Worm (Caenorhabditis elegans) whole organism, L1 larva: ENCODE measurements around the gene ZK1236.9.
A peak's percentile ranks its signal among the peaks of the same experiment; 100 is the strongest.

Experiments used
- C04F5.9 ChIP-seq: sonication (generic microtip); optimal IDR thresholded peaks from 2 replicates; lab custom pipeline; 2016; ENCODE audit warnings: missing genetic modification characterization, missing compliant biosample characterization
- C16A3.4 ChIP-seq: fragments of 150-350 bp; optimal IDR thresholded peaks from 2 replicates; lab custom pipeline; 2014; ENCODE audit warnings: missing biosample characterization, missing genetic modification characterization
- F16B12.6 ChIP-seq: fragments of 150-350 bp; optimal IDR thresholded peaks from 2 replicates; lab custom pipeline; 2014; ENCODE audit warnings: missing biosample characterization, missing genetic modification characterization
- Y116A8C.19 ChIP-seq: sonication (generic microtip); optimal IDR thresholded peaks from 2 replicates; lab custom pipeline; 2016; ENCODE audit warnings: missing compliant biosample characterization, missing genetic modification characterization, borderline replicate concordance
- aly-2 ChIP-seq: fragments of 150-350 bp; optimal IDR thresholded peaks from 2 replicates; lab custom pipeline; 2014; ENCODE audit warnings: missing biosample characterization, missing genetic modification characterization
- ama-1 ChIP-seq: fragments of 150-350 bp; optimal IDR thresholded peaks from 2 replicates; lab custom pipeline; 2014
- blmp-1 ChIP-seq: fragments of 150-350 bp; optimal IDR thresholded peaks from 2 replicates; lab custom pipeline; 2014; ENCODE audit warnings: missing biosample characterization, missing genetic modification characterization
- ceh-8 ChIP-seq: fragments of 200-800 bp; sonication (Bioruptor generic); optimal IDR thresholded peaks from 2 replicates; lab custom pipeline; 2018; ENCODE audit warnings: mild to moderate bottlenecking, missing genetic modification characterization, moderate library complexity, missing compliant biosample characterization
- ceh-82 ChIP-seq, 3 experiments: fragments of 150-350 bp in 1 of 3; sonication (generic microtip) in 2 of 3; optimal IDR thresholded peaks; 2 replicates each; lab custom pipeline; 2014 to 2017; ENCODE audit warnings: missing biosample characterization in 3 of 3, missing genetic modification characterization in 3 of 3
- ceh-88 ChIP-seq: fragments of 200-800 bp; sonication (Bioruptor generic); IDR thresholded peaks from 2 replicates; pipeline ENCODE4 v1.3.6; 2022; ENCODE audit warnings: missing genetic modification characterization, missing compliant biosample characterization
- efl-1 ChIP-seq, 4 experiments: fragments of 150-350 bp; optimal IDR thresholded peaks in 3 of 4; peaks in 1 of 4; 1 replicate in 1 of 4; 2 replicates in 3 of 4; lab custom pipeline; 2014; ENCODE audit warnings: missing biosample characterization in 2 of 4, missing genetic modification characterization in 2 of 4, missing genetic modification reagents in 2 of 4
- egl-13 ChIP-seq: sonication (generic microtip); optimal IDR thresholded peaks from 2 replicates; lab custom pipeline; 2016; ENCODE audit warnings: missing genotype, missing genetic modification reagents, missing genetic modification characterization, missing compliant biosample characterization
- ets-5 ChIP-seq: fragments of 200-800 bp; sonication (Bioruptor generic); IDR thresholded peaks from 2 replicates; pipeline ENCODE4 v1.3.6; 2022; ENCODE audit warnings: missing genetic modification characterization, missing compliant biosample characterization
- fkh-10 ChIP-seq: sonication (generic microtip); optimal IDR thresholded peaks from 2 replicates; lab custom pipeline; 2017; ENCODE audit warnings: missing biosample characterization, missing genetic modification reagents, missing genetic modification characterization
- fkh-4 ChIP-seq: sonication (generic microtip); optimal IDR thresholded peaks from 2 replicates; lab custom pipeline; 2016; ENCODE audit warnings: missing compliant biosample characterization, missing genetic modification characterization, borderline replicate concordance
- fkh-8 ChIP-seq: sonication (generic microtip); optimal IDR thresholded peaks from 2 replicates; lab custom pipeline; 2016; ENCODE audit warnings: mild to moderate bottlenecking, missing genetic modification characterization, missing compliant biosample characterization
- fos-1 ChIP-seq: fragments of 150-350 bp; optimal IDR thresholded peaks from 2 replicates; lab custom pipeline; 2014; ENCODE audit warnings: missing biosample characterization, missing genetic modification characterization
- grh-1 ChIP-seq: fragments of 200-800 bp; sonication (Bioruptor generic); IDR thresholded peaks from 2 replicates; pipeline ENCODE4 v1.3.6; 2022; ENCODE audit warnings: missing genetic modification reagents, missing genetic modification characterization, missing compliant biosample characterization
- hlh-4 ChIP-seq: sonication (generic microtip); optimal IDR thresholded peaks from 2 replicates; lab custom pipeline; 2016; ENCODE audit warnings: mild to moderate bottlenecking, missing genetic modification characterization, missing compliant biosample characterization
- irx-1 ChIP-seq: sonication (generic microtip); optimal IDR thresholded peaks from 2 replicates; lab custom pipeline; 2016; ENCODE audit warnings: missing genetic modification characterization, missing compliant biosample characterization
- jun-1 ChIP-seq: fragments of 150-350 bp; optimal IDR thresholded peaks from 2 replicates; lab custom pipeline; 2014; ENCODE audit warnings: missing biosample characterization, missing genetic modification reagents, missing genetic modification characterization
- lin-14 ChIP-seq: fragments of 200-800 bp; sonication (Bioruptor generic); optimal IDR thresholded peaks from 2 replicates; lab custom pipeline; 2018; ENCODE audit warnings: mild to moderate bottlenecking, missing genetic modification characterization, moderate library complexity, missing compliant biosample characterization
- lin-35 ChIP-seq, 2 experiments: fragments of 150-350 bp; optimal IDR thresholded peaks; 2 replicates each; lab custom pipeline; 2014; ENCODE audit warnings: missing biosample characterization in 2 of 2, missing genetic modification characterization in 2 of 2, missing genetic modification reagents in 2 of 2
- lir-3 ChIP-seq: sonication (generic microtip); optimal IDR thresholded peaks from 2 replicates; lab custom pipeline; 2016; ENCODE audit warnings: mild to moderate bottlenecking, missing genetic modification characterization, moderate library complexity, missing compliant biosample characterization; ENCODE audit not compliant: poor library complexity
- lsy-2 ChIP-seq, 2 experiments: fragments of 150-350 bp; optimal IDR thresholded peaks; 2 replicates each; lab custom pipeline; 2014; ENCODE audit warnings: missing biosample characterization in 2 of 2, missing genetic modification characterization in 2 of 2
- mab-9 ChIP-seq: fragments of 200-800 bp; sonication (Bioruptor generic); IDR thresholded peaks from 2 replicates; pipeline ENCODE4 v1.3.6; 2022; ENCODE audit warnings: missing genetic modification reagents, missing genetic modification characterization, missing compliant biosample characterization
- mdl-1 ChIP-seq, 2 experiments: fragments of 150-350 bp; optimal IDR thresholded peaks; 2 replicates each; lab custom pipeline; 2014 to 2017; ENCODE audit warnings: missing biosample characterization in 2 of 2, missing genetic modification characterization in 2 of 2, inconsistent platforms in 1 of 2
- mep-1 ChIP-seq: fragments of 150-350 bp; optimal IDR thresholded peaks from 2 replicates; lab custom pipeline; 2014; ENCODE audit warnings: missing biosample characterization, missing genetic modification characterization
- nhr-11 ChIP-seq: fragments of 150-350 bp; optimal IDR thresholded peaks from 2 replicates; lab custom pipeline; 2014; ENCODE audit warnings: missing biosample characterization, missing genetic modification characterization
- nhr-19 ChIP-seq: fragments of 200-800 bp; sonication (Bioruptor generic); conservative IDR thresholded peaks from 2 replicates; pipeline ENCODE4 v1.3.6; 2022; ENCODE audit warnings: missing genetic modification characterization, missing compliant biosample characterization
- nhr-20 ChIP-seq: sonication (generic microtip); optimal IDR thresholded peaks from 2 replicates; lab custom pipeline; 2016; ENCODE audit warnings: mild to moderate bottlenecking, missing genetic modification characterization, missing compliant biosample characterization
- nhr-237 ChIP-seq: fragments of 150-350 bp; optimal IDR thresholded peaks from 2 replicates; lab custom pipeline; 2014; ENCODE audit warnings: missing biosample characterization, missing genetic modification characterization
- nhr-47 ChIP-seq: sonication (generic microtip); optimal IDR thresholded peaks from 2 replicates; lab custom pipeline; 2016; ENCODE audit warnings: mild to moderate bottlenecking, missing genetic modification characterization, moderate library complexity, missing compliant biosample characterization
- nhr-77 ChIP-seq: fragments of 150-350 bp; optimal IDR thresholded peaks from 2 replicates; lab custom pipeline; 2014; ENCODE audit warnings: missing biosample characterization, missing genetic modification characterization
- nhr-90 ChIP-seq: sonication (generic microtip); optimal IDR thresholded peaks from 2 replicates; lab custom pipeline; 2016; ENCODE audit warnings: mild to moderate bottlenecking, missing genetic modification characterization, missing compliant biosample characterization; ENCODE audit not compliant: poor library complexity
- pag-3 ChIP-seq: sonication (generic microtip); optimal IDR thresholded peaks from 2 replicates; lab custom pipeline; 2017; ENCODE audit warnings: missing genetic modification characterization, mild to moderate bottlenecking, missing compliant biosample characterization, antibody characterized with exemption, borderline replicate concordance; ENCODE audit not compliant: insufficient read depth
- pqm-1 ChIP-seq: sonication (generic microtip); optimal IDR thresholded peaks from 3 replicates; lab custom pipeline; 2017; ENCODE audit warnings: missing biosample characterization, missing genetic modification characterization
- rnt-1 ChIP-seq: sonication (generic microtip); optimal IDR thresholded peaks from 2 replicates; lab custom pipeline; 2016; ENCODE audit warnings: mild to moderate bottlenecking, missing genetic modification characterization, moderate library complexity, missing compliant biosample characterization
- skn-1 ChIP-seq: fragments of 150-350 bp; optimal IDR thresholded peaks from 2 replicates; lab custom pipeline; 2014; ENCODE audit warnings: missing biosample characterization, missing genetic modification characterization
- snu-23 ChIP-seq: sonication (generic microtip); optimal IDR thresholded peaks from 2 replicates; lab custom pipeline; 2016; ENCODE audit warnings: missing genetic modification characterization, missing compliant biosample characterization
- tlp-1 ChIP-seq: fragments of 150-350 bp; optimal IDR thresholded peaks from 2 replicates; lab custom pipeline; 2014; ENCODE audit warnings: missing biosample characterization, missing genetic modification characterization
- unc-130 ChIP-seq: fragments of 150-350 bp; optimal IDR thresholded peaks from 2 replicates; lab custom pipeline; 2017; ENCODE audit warnings: missing biosample characterization, missing genetic modification characterization, inconsistent platforms
- unc-62 ChIP-seq: fragments of 150-350 bp; optimal IDR thresholded peaks from 2 replicates; lab custom pipeline; 2014; ENCODE audit warnings: missing biosample characterization, missing genetic modification reagents, missing genetic modification characterization
- unc-86 ChIP-seq: sonication (generic microtip); optimal IDR thresholded peaks from 2 replicates; lab custom pipeline; 2016; ENCODE audit warnings: missing genetic modification characterization, missing compliant biosample characterization
- vab-15 ChIP-seq: sonication (generic microtip); optimal IDR thresholded peaks from 2 replicates; lab custom pipeline; 2017; ENCODE audit warnings: missing genotype, mild to moderate bottlenecking, missing genetic modification characterization, missing compliant biosample characterization
- ztf-11 ChIP-seq, 2 experiments: sonication (generic microtip); optimal IDR thresholded peaks; 2 replicates each; lab custom pipeline; 2016 to 2017; ENCODE audit warnings: missing genetic modification characterization in 2 of 2, missing biosample characterization in 1 of 2, missing compliant biosample characterization in 1 of 2
- ztf-4 ChIP-seq: fragments of 150-350 bp; optimal IDR thresholded peaks from 2 replicates; lab custom pipeline; 2014; ENCODE audit warnings: missing biosample characterization, missing genetic modification characterization

ZK1236.9 gene

ce11 chrIII:8446061-8446460 lies 11.1 kb upstream of the ZK1236.9 start:
- TF ChIP-seq lir-3, result no peak
- TF ChIP-seq lin-14 (GFP tag; lab: Kevin White, UChicago), result no peak
- no peak for TF ChIP-seq unc-86 (tag; lab: Kevin White, UChicago)
- no peak for TF ChIP-seq pag-3
- no peak for TF ChIP-seq ceh-88
- peak; percentile 53 for TF ChIP-seq mep-1 (tag; lab: Kevin White, UChicago)
- no peak for TF ChIP-seq fkh-10 (GFP tag; lab: Kevin White, UChicago)
- TF ChIP-seq C04F5.9 (tag; lab: Kevin White, UChicago), result no peak

- TF ChIP-seq aly-2 (tag; lab: Kevin White, UChicago) (peak; percentile 54), unc-62 (no peak), ama-1 (lab: Kevin White, UChicago) (peak; percentile 70), tlp-1 (tag; lab: Kevin White, UChicago) (no peak), skn-1 (tag; lab: Kevin White, UChicago) (peak; percentile 30)
Measured at ce11 chrIII:8444433-8445090, 9.6 kb upstream of the ZK1236.9 start.

ce11 chrIII:8443557-8444131 lies 8.7 kb upstream of the ZK1236.9 start, which contains the start of gene ufbp-1:
TSS of gene ufbp-1 (minus strand) at chrIII:8443607.
- TF ChIP-seq rnt-1 (tag; lab: Kevin White, UChicago), result peak; percentile 53
- TF ChIP-seq nhr-47 (tag; lab: Kevin White, UChicago), result peak; percentile 19
- TF ChIP-seq mdl-1 (tag; optimal IDR thresholded peaks at IDR 0.05; lab: Kevin White, UChicago), result peak in 1 of 2 experiments; percentile 14
- peak; percentile 16 to 65 for TF ChIP-seq lin-35 (GFP tag; optimal IDR thresholded peaks at IDR 0.05; lab: Kevin White, UChicago)
- no peak for TF ChIP-seq grh-1
- TF ChIP-seq vab-15 (tag; lab: Kevin White, UChicago), result no peak
- peak; percentile 60 for TF ChIP-seq nhr-90 (tag; lab: Kevin White, UChicago)
- peak; percentile 41; the same call in 1 of the 2 replicates for TF ChIP-seq mab-9 (GFP tag; lab: Robert Waterston, UW)
- no peak for TF ChIP-seq nhr-77 (tag; lab: Kevin White, UChicago)
- no peak for TF ChIP-seq ceh-8
- TF ChIP-seq C16A3.4, result no peak
- TF ChIP-seq hlh-4 (tag; lab: Kevin White, UChicago), result peak; percentile 15
- peak; percentile 45 to 86 for TF ChIP-seq lsy-2 (tag; optimal IDR thresholded peaks at IDR 0.05; lab: Kevin White, UChicago)
- TF ChIP-seq F16B12.6 (tag; lab: Kevin White, UChicago), result peak; percentile 1
- TF ChIP-seq blmp-1 (tag; lab: Kevin White, UChicago), result peak; percentile 68
- TF ChIP-seq ceh-88, result peak; percentile 44; the same call in 1 of the 2 replicates
- TF ChIP-seq fkh-8, result peak; percentile 18
- peak; percentile 55 for TF ChIP-seq nhr-20 (tag; lab: Kevin White, UChicago)
- TF ChIP-seq snu-23, result peak; percentile 60
- TF ChIP-seq fos-1 (tag; lab: Kevin White, UChicago), result no peak
- TF ChIP-seq ceh-82 (tag; optimal IDR thresholded peaks at IDR 0.05; lab: Kevin White, UChicago), result no peak
- TF ChIP-seq nhr-19 (GFP tag; lab: Robert Waterston, UW), result peak; percentile 29; the same call in 1 of the 2 replicates
- no peak for TF ChIP-seq fkh-4
- peak; percentile 15 for TF ChIP-seq irx-1 (tag; lab: Kevin White, UChicago)
- no peak for TF ChIP-seq C04F5.9 (tag; lab: Kevin White, UChicago)
- TF ChIP-seq ztf-11 (tag; optimal IDR thresholded peaks at IDR 0.05; lab: Kevin White, UChicago), result peak in 1 of 2 experiments; percentile 26
- no peak for TF ChIP-seq pqm-1 (tag; lab: Kevin White, UChicago)
- TF ChIP-seq ztf-4 (tag; lab: Kevin White, UChicago), result peak; percentile 92
- TF ChIP-seq unc-62, result no peak
- no peak for TF ChIP-seq efl-1 (optimal IDR thresholded peaks at IDR 0.05; lab: Kevin White, UChicago)
- peak; percentile 27 to 57 for TF ChIP-seq efl-1 (GFP tag; optimal IDR thresholded peaks at IDR 0.05 in 1 of 2; lab: Kevin White, UChicago)
- no peak for TF ChIP-seq ets-5 (GFP tag; lab: Robert Waterston, UW)
- TF ChIP-seq nhr-237 (tag; lab: Kevin White, UChicago), result no peak
- TF ChIP-seq mep-1 (tag; lab: Kevin White, UChicago), result peak; percentile 99
- TF ChIP-seq unc-130 (tag; lab: Kevin White, UChicago), result peak; percentile 13
- peak; percentile 44 for TF ChIP-seq egl-13 (tag; lab: Kevin White, UChicago)
- TF ChIP-seq jun-1, result no peak
- TF ChIP-seq nhr-11 (tag; lab: Kevin White, UChicago), result no peak
- TF ChIP-seq Y116A8C.19, result no peak
